Worm (Caenorhabditis elegans) whole organism, midembryonic: ENCODE results near the gene nucl-1.

Source experiments
- cog-1 ChIP-seq: sonication (generic microtip); optimal IDR thresholded peaks from 2 replicates; lab custom pipeline; 2016; ENCODE audit warnings: missing genetic modification characterization, missing compliant biosample characterization
- flt-1 ChIP-seq: fragments of 200-800 bp; sonication (Bioruptor generic); IDR thresholded peaks from 2 replicates; pipeline ENCODE4 v1.3.6; 2022; ENCODE audit warnings: missing genetic modification characterization, missing compliant biosample characterization
- klf-2 ChIP-seq: fragments of 200-800 bp; sonication (Bioruptor generic); conservative IDR thresholded peaks from 2 replicates; pipeline ENCODE4 v1.3.6; 2022; ENCODE audit warnings: missing genetic modification reagents, missing genetic modification characterization, missing compliant biosample characterization
- ref-1 ChIP-seq: fragments of 200-800 bp; sonication (Bioruptor generic); conservative IDR thresholded peaks from 2 replicates; pipeline ENCODE4 v1.3.6; 2022; ENCODE audit warnings: missing genetic modification reagents, missing genetic modification characterization, missing compliant biosample characterization
- tab-1 ChIP-seq: fragments of 200-800 bp; sonication (Bioruptor generic); IDR thresholded peaks from 2 replicates; pipeline ENCODE4 v1.3.6; 2022; ENCODE audit warnings: missing genetic modification characterization, missing compliant biosample characterization

- no peak for TF ChIP-seq cog-1 (tag; lab: Kevin White, UChicago)
- TF ChIP-seq klf-2 (GFP tag; lab: Robert Waterston, UW): no peak
- no peak for TF ChIP-seq tab-1 (GFP tag; lab: Robert Waterston, UW)
- TF ChIP-seq ref-1 (GFP tag; lab: Robert Waterston, UW): no peak
- no peak for TF ChIP-seq flt-1 (GFP tag; lab: Robert Waterston, UW)
Measured at ce11 chrIV:8243599-8243998, 45.7 kb downstream of the nucl-1 start, which contains the start of gene T09A12.8.
